Worm (Caenorhabditis elegans): ENCODE results near the gene nlp-7.

The nlp-7 gene

DNA sequence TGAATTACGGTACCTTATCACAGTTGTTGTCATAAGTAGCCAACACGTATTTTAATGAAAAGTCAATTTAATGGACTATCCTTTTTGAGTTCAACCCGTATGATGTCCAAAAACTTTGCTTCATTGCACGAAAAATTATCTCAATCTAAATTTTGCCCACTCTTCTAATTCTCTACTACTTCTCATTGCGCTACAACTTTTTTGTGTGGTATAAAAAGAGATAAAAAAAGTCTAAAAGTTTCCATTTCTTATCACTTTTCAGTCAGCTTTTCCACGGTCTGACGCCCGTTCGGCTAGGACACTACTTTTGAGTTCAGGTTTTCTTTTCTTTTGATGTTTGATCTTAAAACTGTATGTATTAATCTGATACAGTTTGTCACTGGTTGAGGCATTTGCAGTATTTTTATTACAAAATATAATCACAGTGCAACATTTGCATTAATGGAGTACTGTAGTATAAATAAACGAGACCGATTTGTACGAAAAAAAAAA lies 25.1 kb upstream of the nlp-7 start:
- TF ChIP-seq zfp-3 (GFP tag; conservative IDR thresholded peaks at IDR 0.05) (no peak), nhr-6 (tag; optimal IDR thresholded peaks at IDR 0.05) (no peak), snpc-1.2 (GFP tag; IDR thresholded peaks at IDR 0.05) (no peak), mxl-2 (GFP tag; conservative IDR thresholded peaks at IDR 0.05) (no peak), attf-4 (tag; optimal IDR thresholded peaks at IDR 0.05) (no peak), hif-1 (tag; optimal IDR thresholded peaks at IDR 0.05) (no peak), dmd-6 (GFP tag; IDR thresholded peaks at IDR 0.05) (no peak), daf-16 (GFP tag; optimal IDR thresholded peaks at IDR 0.05) (no peak), daf-16 (tag; optimal IDR thresholded peaks at IDR 0.05) (peak; percentile 7), pqm-1 (tag; optimal IDR thresholded peaks at IDR 0.05) (peak; percentile 32), aly-2 (tag; optimal IDR thresholded peaks at IDR 0.05) (no peak), lir-3 (tag; optimal IDR thresholded peaks at IDR 0.05) (no peak), F49E8.2 (tag; optimal IDR thresholded peaks at IDR 0.05; ENCODE audit: borderline replicate concordance) (no peak), Y48G9A.11 (GFP tag; IDR thresholded peaks at IDR 0.05) (no peak), lim-7 (GFP tag; IDR thresholded peaks at IDR 0.05) (no peak), aha-1 (tag) (peak; percentile 98), ceh-28 (tag; optimal IDR thresholded peaks at IDR 0.05) (no peak), F37D6.2 (tag; optimal IDR thresholded peaks at IDR 0.05) (no peak), ztf-11 (tag; optimal IDR thresholded peaks at IDR 0.05) (no peak), lin-13 (GFP tag; optimal IDR thresholded peaks at IDR 0.05) (no peak), F10B5.3 (tag; optimal IDR thresholded peaks at IDR 0.05) (no peak), pha-4 (GFP tag; IDR thresholded peaks at IDR 0.05) (no peak), pha-4 (tag; optimal IDR thresholded peaks at IDR 0.05) (no peak), dve-1 (tag; optimal IDR thresholded peaks at IDR 0.05; ENCODE audit: insufficient read depth) (peak; percentile 21), zip-2 (tag; optimal IDR thresholded peaks at IDR 0.05) (no peak), nhr-237 (tag; optimal IDR thresholded peaks at IDR 0.05) (no peak), hlh-11 (tag; optimal IDR thresholded peaks at IDR 0.05) (no peak), spr-1 (tag; optimal IDR thresholded peaks at IDR 0.05) (no peak), daf-12 (tag; optimal IDR thresholded peaks at IDR 0.05) (no peak), zip-11 (GFP tag; IDR thresholded peaks at IDR 0.05) (no peak), nhr-10 (tag; optimal IDR thresholded peaks at IDR 0.05) (no peak), lin-1 (GFP tag; IDR thresholded peaks at IDR 0.05) (no peak)

ce11 chrX:8568423-8568903 lies 24.5 kb upstream of the nlp-7 start:
- TF ChIP-seq pqm-1 (tag; optimal IDR thresholded peaks at IDR 0.05) (peak; percentile 65), ceh-20 (GFP tag; IDR thresholded peaks at IDR 0.05) (0 out of 2 replicates have a peak, but pooled peaks have one; percentile 27), nhr-77 (tag; optimal IDR thresholded peaks at IDR 0.05) (peak; percentile 18), tra-1 (GFP tag; IDR thresholded peaks at IDR 0.05) (peak; percentile 80), php-3 (GFP tag; IDR thresholded peaks at IDR 0.05) (0 out of 2 replicates have a peak, but pooled peaks have one; percentile 17), nhr-28 (tag; optimal IDR thresholded peaks at IDR 0.05) (peak; percentile 57), mxl-3 (GFP tag; optimal IDR thresholded peaks at IDR 0.05) (peak; percentile 51), dmd-6 (GFP tag; IDR thresholded peaks at IDR 0.05) (peak; percentile 70), spr-3 (GFP tag; optimal IDR thresholded peaks at IDR 0.05) (no peak), ceh-32 (tag; optimal IDR thresholded peaks at IDR 0.05; ENCODE audit: poor library complexity) (no peak), daf-12 (tag; optimal IDR thresholded peaks at IDR 0.05) (no peak), hlh-11 (tag; optimal IDR thresholded peaks at IDR 0.05) (peak; percentile 54), nhr-237 (tag; optimal IDR thresholded peaks at IDR 0.05) (no peak), daf-16 (GFP tag; optimal IDR thresholded peaks at IDR 0.05) (no peak), daf-16 (tag; optimal IDR thresholded peaks at IDR 0.05) (peak; percentile 60), dve-1 (tag; optimal IDR thresholded peaks at IDR 0.05; ENCODE audit: insufficient read depth) (peak; percentile 34), zfp-2 (tag; optimal IDR thresholded peaks at IDR 0.05) (no peak), unc-62 (GFP tag; optimal IDR thresholded peaks at IDR 0.05 in 1 of 2) (peak in 1 of 2 experiments; percentile 96), unc-62 (tag; optimal IDR thresholded peaks at IDR 0.05) (no peak)
